Fruit fly (Drosophila melanogaster): Measurements from ENCODE around the gene Drsl6.

Gene Drsl6

DNA sequence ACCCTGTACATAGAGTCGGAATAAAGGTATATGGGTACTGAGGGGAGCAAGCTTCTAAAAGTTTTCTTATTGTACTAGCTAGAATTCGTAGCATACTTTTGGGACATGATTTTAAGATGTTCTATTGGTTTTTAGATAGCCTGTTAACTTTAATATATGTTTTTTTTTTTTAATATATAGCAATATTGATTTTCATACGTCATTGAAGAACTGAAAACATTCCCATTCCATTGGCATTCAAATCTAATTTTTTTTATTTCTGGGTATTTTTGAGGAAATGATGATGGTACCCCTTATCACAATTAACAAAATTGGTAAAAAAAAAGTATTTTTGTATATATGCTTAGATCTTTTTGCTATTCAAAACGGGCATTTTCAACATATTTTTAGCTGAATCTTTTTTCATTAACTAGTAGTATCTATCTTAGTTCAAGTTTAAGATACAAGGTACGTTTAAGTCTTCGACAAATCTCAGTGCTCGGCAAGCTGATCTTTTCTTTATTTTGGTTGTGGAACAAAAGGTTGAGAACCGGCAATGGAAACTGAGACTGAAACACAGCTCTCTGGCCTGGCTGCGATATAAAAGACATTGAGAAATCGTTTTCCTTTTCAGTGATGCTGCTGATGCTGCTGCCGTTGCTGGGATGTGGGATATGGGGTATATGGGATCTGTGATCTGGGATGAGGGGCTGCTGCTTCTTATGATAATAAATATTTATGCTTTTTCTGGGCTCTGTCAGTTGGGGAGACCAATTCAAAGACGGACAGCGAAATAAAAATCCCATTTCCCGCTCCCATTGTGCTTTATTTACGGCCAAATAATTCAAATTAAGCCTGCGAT, 48.6 kb upstream of the Drsl6 start (continued):
- no peak for TF ChIP-seq hbn (GFP tag; IDR thresholded peaks at IDR 0.05; ENCODE audit: partially characterized antibody)
- peak; percentile 44 for TF ChIP-seq cg (GFP tag; optimal IDR thresholded peaks at IDR 0.05)
- TF ChIP-seq disco-r (GFP tag; optimal IDR thresholded peaks at IDR 0.05): no peak
- TF ChIP-seq psq (GFP tag; optimal IDR thresholded peaks at IDR 0.05): no peak
- TF ChIP-seq sisA (GFP tag; IDR thresholded peaks at IDR 0.05): 0 out of 2 replicates have a peak, but pooled peaks have one; percentile 33
- TF ChIP-seq Sox100B (GFP tag; optimal IDR thresholded peaks at IDR 0.05): peak; percentile 63
- no peak for TF ChIP-seq fd3F (GFP tag; optimal IDR thresholded peaks at IDR 0.05)
- TF ChIP-seq CG2116 (GFP tag; optimal IDR thresholded peaks at IDR 0.05): peak; percentile 18
- no peak for TF ChIP-seq HmgD (GFP tag; optimal IDR thresholded peaks at IDR 0.05)
- no peak for TF ChIP-seq Mes4 (GFP tag; optimal IDR thresholded peaks at IDR 0.05)
- no peak for TF ChIP-seq CG10321 (GFP tag; IDR thresholded peaks at IDR 0.05)
- no peak for TF ChIP-seq sr (GFP tag; IDR thresholded peaks at IDR 0.05)
- TF ChIP-seq Deaf1 (tag; optimal IDR thresholded peaks at IDR 0.05): no peak
- no peak for TF ChIP-seq CG3407 (GFP tag; optimal IDR thresholded peaks at IDR 0.05)
- TF ChIP-seq CG4820 (GFP tag; optimal IDR thresholded peaks at IDR 0.05): peak; percentile 42
- TF ChIP-seq Sox102F (GFP tag; optimal IDR thresholded peaks at IDR 0.05): peak; percentile 52
- TF ChIP-seq H2.0 (GFP tag; IDR thresholded peaks at IDR 0.05): 0 out of 2 replicates have a peak, but pooled peaks have one; percentile 12
- no peak for TF ChIP-seq hb (GFP tag; IDR thresholded peaks at IDR 0.05; ENCODE audit: partially characterized antibody)
- no peak for TF ChIP-seq NK7.1 (GFP tag; optimal IDR thresholded peaks at IDR 0.05)
- TF ChIP-seq dimm (GFP tag; IDR thresholded peaks at IDR 0.05): no peak
- TF ChIP-seq Oli (tag; optimal IDR thresholded peaks at IDR 0.05): peak; percentile 66
- TF ChIP-seq Ravus (GFP tag; IDR thresholded peaks at IDR 0.05): no peak
- TF ChIP-seq CG2678 (tag; optimal IDR thresholded peaks at IDR 0.05): peak; percentile 69
- peak; percentile 6 for TF ChIP-seq trem (tag; optimal IDR thresholded peaks at IDR 0.05)
- TF ChIP-seq CG32532 (GFP tag; IDR thresholded peaks at IDR 0.05): peak; percentile 53
- 0 out of 2 replicates have a peak, but pooled peaks have one; percentile 28 for TF ChIP-seq E2f1 (GFP tag; IDR thresholded peaks at IDR 0.05)
- no peak for TF ChIP-seq CG6175 (GFP tag; IDR thresholded peaks at IDR 0.05)
- no peak for TF ChIP-seq mld (GFP tag; IDR thresholded peaks at IDR 0.05; ENCODE audit: partially characterized antibody)
- TF ChIP-seq Elba2 (GFP tag; optimal IDR thresholded peaks at IDR 0.05): no peak
- TF ChIP-seq CG7839 (tag; optimal IDR thresholded peaks at IDR 0.05): peak; percentile 61
- TF ChIP-seq nom (GFP tag; optimal IDR thresholded peaks at IDR 0.05): no peak
- TF ChIP-seq Drgx (GFP tag; IDR thresholded peaks at IDR 0.05): peak; percentile 44; the same call in 1 of the 2 replicates
- TF ChIP-seq CoRest (tag; optimal IDR thresholded peaks at IDR 0.05): peak; percentile 66
- peak; percentile 3 for TF ChIP-seq Jarid2 (GFP tag; optimal IDR thresholded peaks at IDR 0.05)
- peak; percentile 72 for TF ChIP-seq nmo (GFP tag; optimal IDR thresholded peaks at IDR 0.05)
- no peak for TF ChIP-seq CG3995 (GFP tag; optimal IDR thresholded peaks at IDR 0.05)
- TF ChIP-seq toy (GFP tag; IDR thresholded peaks at IDR 0.05): no peak
- no peak for TF ChIP-seq Dp (GFP tag; optimal IDR thresholded peaks at IDR 0.05)
- no peak for TF ChIP-seq CG14965 (GFP tag; optimal IDR thresholded peaks at IDR 0.05; ENCODE audit: borderline replicate concordance)
- 0 out of 2 replicates have a peak, but pooled peaks have one; percentile 6 for TF ChIP-seq al (GFP tag; IDR thresholded peaks at IDR 0.05)
- TF ChIP-seq D19B (GFP tag; optimal IDR thresholded peaks at IDR 0.05): peak; percentile 88
- TF ChIP-seq CG11695 (GFP tag; IDR thresholded peaks at IDR 0.05): peak; percentile 43; the same call in 1 of the 3 replicates
- TF ChIP-seq CG31441 (GFP tag; IDR thresholded peaks at IDR 0.05): peak; percentile 74
- no peak for TF ChIP-seq CG34422 (GFP tag; IDR thresholded peaks at IDR 0.05)
- no peak for TF ChIP-seq Fer2 (tag; optimal IDR thresholded peaks at IDR 0.05)
- TF ChIP-seq Dref (GFP tag; IDR thresholded peaks at IDR 0.05): no peak
- TF ChIP-seq wor (GFP tag; IDR thresholded peaks at IDR 0.05): no peak
- 0 out of 2 replicates have a peak, but pooled peaks have one; percentile 39 for TF ChIP-seq CG32772 (GFP tag; IDR thresholded peaks at IDR 0.05)

All from whole organism, embryonic.